Worm (Caenorhabditis elegans) whole organism, young adult: ENCODE measurements around the gene gpla-1.

Source experiments
- F49E8.2 ChIP-seq: sonication (generic microtip); optimal IDR thresholded peaks from 3 replicates; lab custom pipeline; 2017; ENCODE audit warnings: missing genetic modification characterization, mild to moderate bottlenecking, missing compliant biosample characterization, antibody characterized with exemption, moderate library complexity; ENCODE audit not compliant: insufficient read depth
- F52B5.7 ChIP-seq: sonication (generic microtip); optimal IDR thresholded peaks from 2 replicates; lab custom pipeline; 2016; ENCODE audit warnings: mild to moderate bottlenecking, missing genetic modification characterization, missing compliant biosample characterization
- ceh-27 ChIP-seq: fragments of 200-800 bp; sonication (Bioruptor generic); optimal IDR thresholded peaks from 2 replicates; lab custom pipeline; 2018; ENCODE audit warnings: mild to moderate bottlenecking, missing genetic modification characterization, moderate library complexity, missing compliant biosample characterization
- dpl-1 ChIP-seq: fragments of 150-350 bp; optimal IDR thresholded peaks from 2 replicates; lab custom pipeline; 2014; ENCODE audit warnings: missing biosample characterization, missing genetic modification reagents, missing genetic modification characterization
- efl-1 ChIP-seq: fragments of 150-350 bp; optimal IDR thresholded peaks from 2 replicates; lab custom pipeline; 2014; ENCODE audit warnings: missing biosample characterization, missing genetic modification reagents, missing genetic modification characterization
- egrh-3 ChIP-seq: fragments of 200-800 bp; sonication (Bioruptor generic); IDR thresholded peaks from 2 replicates; pipeline ENCODE4 v1.3.6; 2022; ENCODE audit warnings: missing genetic modification reagents, missing genetic modification characterization, missing compliant biosample characterization
- lin-26 ChIP-seq: fragments of 200-800 bp; sonication (Bioruptor generic); IDR thresholded peaks from 2 replicates; pipeline ENCODE4 v1.3.6; 2022; ENCODE audit warnings: missing genetic modification reagents, missing genetic modification characterization, missing compliant biosample characterization
- rec-8 ChIP-seq, 2 experiments: sonication (generic microtip); optimal IDR thresholded peaks; 2 replicates each; lab custom pipeline; 2016; ENCODE audit warnings: mild to moderate bottlenecking in 2 of 2, missing genetic modification characterization in 2 of 2, missing genetic modification reagents in 2 of 2, missing genotype in 2 of 2, missing biosample characterization in 1 of 2, missing compliant biosample characterization in 1 of 2, moderate library complexity in 1 of 2
- snpc-4 ChIP-seq, 5 experiments: fragments of 150-350 bp in 1 of 5; sonication (generic microtip) in 4 of 5; optimal IDR thresholded peaks; 2 replicates each; lab custom pipeline; 2014 to 2018; ENCODE audit warnings: missing genetic modification characterization in 5 of 5, missing biosample characterization in 3 of 5, antibody characterized with exemption in 2 of 5, mild to moderate bottlenecking in 2 of 5, missing compliant biosample characterization in 2 of 5, missing genotype in 2 of 5, moderate library complexity in 2 of 5, missing genetic modification reagents in 1 of 5
- tbx-9 ChIP-seq: sonication (generic microtip); optimal IDR thresholded peaks from 2 replicates; lab custom pipeline; 2016; ENCODE audit warnings: borderline replicate concordance, missing genetic modification characterization, inconsistent platforms, missing compliant biosample characterization
- unc-62 ChIP-seq: fragments of 150-350 bp; optimal IDR thresholded peaks from 2 replicates; lab custom pipeline; 2014; ENCODE audit warnings: missing biosample characterization, missing genetic modification reagents, missing genetic modification characterization
- ztf-28 ChIP-seq: fragments of 200-800 bp; sonication (Bioruptor generic); IDR thresholded peaks from 2 replicates; pipeline ENCODE4 v1.3.6; 2022; ENCODE audit warnings: missing genetic modification reagents, missing genetic modification characterization, missing compliant biosample characterization

- TF ChIP-seq lin-26 (GFP tag; lab: Robert Waterston, UW) (no peak), ztf-28 (GFP tag; lab: Robert Waterston, UW) (no peak), tbx-9 (tag; lab: Kevin White, UChicago) (no peak), dpl-1 (GFP tag; lab: Kevin White, UChicago) (peak; percentile 67), egrh-3 (GFP tag; lab: Robert Waterston, UW) (no peak), F52B5.7 (tag; lab: Kevin White, UChicago) (no peak), ceh-27 (GFP tag; lab: Kevin White, UChicago) (no peak), F49E8.2 (peak; percentile 51), efl-1 (GFP tag; lab: Kevin White, UChicago) (peak; percentile 68), unc-62 (no peak), rec-8 (tag; optimal IDR thresholded peaks at IDR 0.05; lab: Kevin White, UChicago) (no peak), snpc-4 (GFP tag; optimal IDR thresholded peaks at IDR 0.05; lab: Kevin White, UChicago) (no peak), snpc-4 (tag; optimal IDR thresholded peaks at IDR 0.05; lab: Kevin White, UChicago) (peak; percentile 53 to 85 (median 81))
Measured at ce11 chrV:11982309-11982708, 44.7 kb upstream of the gpla-1 start, which contains the start of gene rpt-1.
